Fruit fly (Drosophila melanogaster) whole organism, prepupa: ENCODE data around the gene CG7080.

Experiments used
- Blimp-1 ChIP-seq: fragments of 200-800 bp; sonication (Bioruptor generic); optimal IDR thresholded peaks from 3 replicates; lab custom pipeline; 2017; ENCODE audit warnings: missing biosample characterization, missing genetic modification characterization, mild to moderate bottlenecking, moderate library complexity, missing genetic modification reagents
- CG16779 ChIP-seq: fragments of 200-800 bp; sonication (Bioruptor generic); optimal IDR thresholded peaks from 3 replicates; lab custom pipeline; 2017; ENCODE audit warnings: missing biosample characterization, mild to moderate bottlenecking, missing genetic modification characterization
- Eip93F ChIP-seq: fragments of 200-800 bp; sonication (Bioruptor generic); optimal IDR thresholded peaks from 2 replicates; lab custom pipeline; 2016; ENCODE audit warnings: missing biosample characterization, mild to moderate bottlenecking, missing genetic modification characterization
- Gug ChIP-seq: fragments of 200-800 bp; sonication (Bioruptor generic); IDR thresholded peaks from 2 replicates; pipeline ENCODE4 v1.3.6; 2022; ENCODE audit warnings: missing biosample characterization, missing genetic modification characterization
- Hr4 ChIP-seq: fragments of 200-800 bp; sonication (Bioruptor generic); optimal IDR thresholded peaks from 3 replicates; lab custom pipeline; 2016; ENCODE audit warnings: missing biosample characterization, missing genetic modification characterization
- acj6 ChIP-seq: fragments of 200-800 bp; sonication (Bioruptor generic); optimal IDR thresholded peaks from 3 replicates; lab custom pipeline; 2016; ENCODE audit warnings: missing biosample characterization, missing genetic modification characterization
- cyc ChIP-seq: fragments of 200-800 bp; sonication (Bioruptor generic); optimal IDR thresholded peaks from 3 replicates; lab custom pipeline; 2016; ENCODE audit warnings: missing biosample characterization, missing genetic modification characterization
- eg ChIP-seq: fragments of 200-800 bp; sonication (Bioruptor generic); IDR thresholded peaks from 3 replicates; pipeline ENCODE4 v1.3.6; 2022; ENCODE audit warnings: missing biosample characterization, missing genetic modification characterization
- fkh ChIP-seq: fragments of 200-800 bp; sonication (Bioruptor generic); optimal IDR thresholded peaks from 3 replicates; lab custom pipeline; 2017; ENCODE audit warnings: missing biosample characterization, mild to moderate bottlenecking, missing genetic modification characterization, moderate library complexity
- svp ChIP-seq: fragments of 200-800 bp; sonication (Bioruptor generic); peaks from one replicate; lab custom pipeline; 2016; ENCODE audit warnings: missing biosample characterization, missing genetic modification characterization
- vri ChIP-seq: fragments of 200-800 bp; sonication (Bioruptor generic); optimal IDR thresholded peaks from 3 replicates; lab custom pipeline; 2016; ENCODE audit warnings: missing biosample characterization, mild to moderate bottlenecking, missing genetic modification characterization

dm6 chr3R:22365660-22366195, 36.6 kb downstream of the CG7080 start, which contains the start of gene CG5382:
- TF ChIP-seq Blimp-1 (GFP tag; lab: Kevin White, UChicago) (no peak), eg (GFP tag; lab: Robert Waterston, UW) (no peak), Gug (GFP tag; lab: Robert Waterston, UW) (no peak), svp (GFP tag; lab: Kevin White, UChicago) (no peak), cyc (GFP tag; lab: Kevin White, UChicago) (no peak), CG16779 (tag; lab: Kevin White, UChicago) (no peak), Eip93F (GFP tag; lab: Kevin White, UChicago) (no peak), Hr4 (GFP tag; lab: Kevin White, UChicago) (no peak), acj6 (GFP tag; lab: Kevin White, UChicago) (no peak), fkh (GFP tag; lab: Kevin White, UChicago) (no peak), vri (GFP tag; lab: Kevin White, UChicago) (no peak)
